Worm (Caenorhabditis elegans): ENCODE data around the gene sms-5.
A peak's percentile ranks its signal among the peaks of the same experiment; 100 is the strongest.

Gene sms-5

ce11 chrII:473203-473602 is 22.0 kb upstream of the sms-5 start, which contains the start of gene W07E6.5:
W07E6.5 (plus strand) TSS chrII:473503.
- TF ChIP-seq ham-2 (GFP tag; optimal IDR thresholded peaks at IDR 0.05): no peak
- TF ChIP-seq elt-1 (tag; optimal IDR thresholded peaks at IDR 0.05; ENCODE audit: borderline replicate concordance, insufficient read depth): no peak
- TF ChIP-seq mep-1 (tag; optimal IDR thresholded peaks at IDR 0.05): no peak
- no peak for TF ChIP-seq nhr-28 (tag; optimal IDR thresholded peaks at IDR 0.05)
- TF ChIP-seq mls-2 (tag; optimal IDR thresholded peaks at IDR 0.05): no peak
- TF ChIP-seq lsy-2 (tag; optimal IDR thresholded peaks at IDR 0.05): no peak
- TF ChIP-seq snpc-4 (tag; optimal IDR thresholded peaks at IDR 0.05): no peak
- TF ChIP-seq tbx-8 (GFP tag; optimal IDR thresholded peaks at IDR 0.05): no peak
- TF ChIP-seq lin-13 (tag; optimal IDR thresholded peaks at IDR 0.05): no peak
- TF ChIP-seq sptf-1 (tag; optimal IDR thresholded peaks at IDR 0.05): no peak
- TF ChIP-seq nhr-76 (tag; optimal IDR thresholded peaks at IDR 0.05): no peak
- no peak for TF ChIP-seq M03D4.4 (tag; optimal IDR thresholded peaks at IDR 0.05)
- TF ChIP-seq elt-3 (tag; optimal IDR thresholded peaks at IDR 0.05): no peak
- TF ChIP-seq lin-32 (GFP tag; optimal IDR thresholded peaks at IDR 0.05): no peak
- no peak for TF ChIP-seq nhr-2 (tag; optimal IDR thresholded peaks at IDR 0.05)
- TF ChIP-seq unc-120 (tag; optimal IDR thresholded peaks at IDR 0.05; ENCODE audit: poor library complexity, severe bottlenecking): no peak
- TF ChIP-seq pha-4 (tag; optimal IDR thresholded peaks at IDR 0.05): no peak

- TF ChIP-seq nhr-237 (tag; optimal IDR thresholded peaks at IDR 0.05) (no peak), blmp-1 (tag; optimal IDR thresholded peaks at IDR 0.05) (no peak), elt-1 (tag; optimal IDR thresholded peaks at IDR 0.05; ENCODE audit: borderline replicate concordance, insufficient read depth) (no peak), ceh-83 (GFP tag; optimal IDR thresholded peaks at IDR 0.05) (no peak), sem-2 (GFP tag; optimal IDR thresholded peaks at IDR 0.05) (no peak), zip-8 (tag; optimal IDR thresholded peaks at IDR 0.05) (no peak), bed-3 (GFP tag; optimal IDR thresholded peaks at IDR 0.05) (no peak), snpc-4 (tag; optimal IDR thresholded peaks at IDR 0.05) (no peak), mep-1 (tag; optimal IDR thresholded peaks at IDR 0.05) (no peak), unc-120 (tag; optimal IDR thresholded peaks at IDR 0.05; ENCODE audit: poor library complexity, severe bottlenecking) (no peak), ceh-43 (GFP tag; optimal IDR thresholded peaks at IDR 0.05) (no peak)
These were observed 19.9 kb upstream of the sms-5 start for ce11 chrII:475312-475711.

ce11 chrII:475890-476420 is 19.3 kb upstream of the sms-5 start, which contains the start of gene nsun-1:
nsun-1 (minus strand) TSS chrII:475940.
- no peak for TF ChIP-seq elt-1 (tag; optimal IDR thresholded peaks at IDR 0.05; ENCODE audit: borderline replicate concordance, insufficient read depth)
- peak; percentile 50 for TF ChIP-seq lsy-2 (tag; optimal IDR thresholded peaks at IDR 0.05)
- TF ChIP-seq unc-120 (tag; optimal IDR thresholded peaks at IDR 0.05; ENCODE audit: poor library complexity, severe bottlenecking): peak; percentile 41
- TF ChIP-seq M03D4.4 (tag; optimal IDR thresholded peaks at IDR 0.05): no peak
- peak; percentile 7 for TF ChIP-seq ztf-11 (tag; optimal IDR thresholded peaks at IDR 0.05)
- TF ChIP-seq ces-1 (GFP tag; optimal IDR thresholded peaks at IDR 0.05): peak; percentile 74
- TF ChIP-seq mep-1 (tag; optimal IDR thresholded peaks at IDR 0.05): peak; percentile 41
- peak; percentile 67 for TF ChIP-seq sptf-1 (tag; optimal IDR thresholded peaks at IDR 0.05)
- TF ChIP-seq mls-2 (tag; optimal IDR thresholded peaks at IDR 0.05): peak; percentile 43
- no peak for TF ChIP-seq nhr-237 (tag; optimal IDR thresholded peaks at IDR 0.05)
- TF ChIP-seq pha-4 (tag; optimal IDR thresholded peaks at IDR 0.05): peak; percentile 9

DNA sequence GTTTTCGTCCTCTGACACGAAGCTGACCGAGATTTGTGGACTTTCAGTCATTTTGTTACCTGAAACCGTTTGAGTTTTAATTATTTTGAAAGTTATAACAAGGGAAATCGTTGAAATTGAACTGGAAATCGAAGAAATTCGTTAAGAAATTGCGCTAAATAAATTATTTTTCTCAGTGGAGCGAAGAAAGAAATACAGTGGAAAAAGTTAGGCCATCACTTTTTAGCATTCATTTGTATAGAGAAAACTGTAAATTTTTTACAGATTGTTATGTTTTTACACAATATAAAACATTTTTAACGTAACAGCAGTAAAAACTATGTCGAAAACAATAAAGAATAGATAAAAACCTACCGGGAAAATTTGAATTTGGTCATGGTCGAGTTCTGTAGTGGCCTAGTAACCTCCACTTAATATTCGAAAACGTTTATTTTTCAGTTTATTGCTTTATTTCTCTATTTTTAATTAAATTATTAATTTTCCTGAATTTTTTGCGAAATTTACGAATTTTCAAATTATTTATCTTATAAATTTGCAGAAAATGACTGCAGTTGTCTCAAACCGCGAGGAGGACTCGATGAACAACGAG is 10.8 kb upstream of the sms-5 start, which contains the start of the genes gldi-1 and prp-21:
Gene gldi-1, minus strand, starts transcription at position 51 of the 589 bp plus-strand sequence.
Gene prp-21, plus strand, starts transcription at position 539 of the 589 bp plus-strand sequence.
- TF ChIP-seq M03D4.4 (tag; optimal IDR thresholded peaks at IDR 0.05): no peak
- peak; percentile 10 for TF ChIP-seq lsy-2 (tag; optimal IDR thresholded peaks at IDR 0.05)
- TF ChIP-seq ces-1 (GFP tag; optimal IDR thresholded peaks at IDR 0.05): peak; percentile 92

DNA sequence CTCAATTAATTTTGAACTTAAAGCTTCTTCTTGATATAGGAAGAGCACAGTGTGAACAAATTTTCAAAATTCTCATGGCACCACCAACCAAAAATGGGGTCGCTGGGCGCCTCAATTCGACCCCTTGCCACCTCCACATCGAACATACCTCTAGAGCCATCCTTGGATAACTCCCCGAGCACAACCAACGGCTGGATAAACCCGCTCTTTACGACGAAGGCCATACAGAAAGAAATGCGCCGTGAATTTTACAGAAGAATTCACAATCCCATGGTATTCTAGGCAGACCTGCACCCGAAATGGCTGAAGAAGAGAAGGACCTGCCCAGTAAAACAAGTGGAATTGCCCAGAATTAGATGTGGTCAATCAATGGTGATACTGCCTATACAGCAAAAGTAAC is 7.4 kb downstream of the sms-5 start:
- TF ChIP-seq bed-3 (GFP tag; optimal IDR thresholded peaks at IDR 0.05) (no peak), pha-4 (tag; optimal IDR thresholded peaks at IDR 0.05) (no peak), tbx-8 (GFP tag; optimal IDR thresholded peaks at IDR 0.05) (no peak)

DNA sequence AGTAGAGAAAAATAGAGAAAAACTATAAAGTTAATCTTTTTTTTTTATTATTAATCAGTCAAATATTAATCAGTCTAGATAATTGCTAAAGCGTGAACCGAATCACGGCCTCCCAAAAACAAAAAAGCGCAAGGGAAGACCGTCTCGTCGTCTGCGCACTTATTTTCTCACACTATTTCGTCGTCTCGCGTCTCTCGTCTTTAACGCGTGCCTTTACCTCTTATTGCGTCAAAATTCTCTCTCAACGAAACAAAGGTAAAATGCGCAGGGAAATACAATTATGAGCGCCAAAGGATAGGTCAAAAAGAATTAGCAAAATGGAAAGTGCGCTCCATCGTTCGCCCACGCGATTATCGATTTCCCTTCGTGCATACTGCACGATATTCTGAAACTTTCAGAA is 10.8 kb downstream of the sms-5 start:
- TF ChIP-seq unc-39 (tag; optimal IDR thresholded peaks at IDR 0.05): no peak
- peak; percentile 31 for TF ChIP-seq lin-13 (tag; optimal IDR thresholded peaks at IDR 0.05)
- no peak for TF ChIP-seq unc-120 (tag; optimal IDR thresholded peaks at IDR 0.05; ENCODE audit: poor library complexity, severe bottlenecking)
- no peak for TF ChIP-seq nhr-12 (tag; optimal IDR thresholded peaks at IDR 0.05)
- TF ChIP-seq drap-1 (GFP tag; optimal IDR thresholded peaks at IDR 0.05): no peak
- no peak for TF ChIP-seq mls-2 (tag; optimal IDR thresholded peaks at IDR 0.05)
- TF ChIP-seq bed-3 (GFP tag; optimal IDR thresholded peaks at IDR 0.05): no peak
- no peak for TF ChIP-seq snpc-4 (tag; optimal IDR thresholded peaks at IDR 0.05)
- TF ChIP-seq nhr-2 (tag; optimal IDR thresholded peaks at IDR 0.05): no peak
- peak; percentile 20 for TF ChIP-seq sptf-1 (tag; optimal IDR thresholded peaks at IDR 0.05)
- TF ChIP-seq M03D4.4 (tag; optimal IDR thresholded peaks at IDR 0.05): no peak
- no peak for TF ChIP-seq ceh-39 (tag; optimal IDR thresholded peaks at IDR 0.05)
- peak; percentile 46 for TF ChIP-seq mep-1 (tag; optimal IDR thresholded peaks at IDR 0.05)
- TF ChIP-seq lsy-2 (tag; optimal IDR thresholded peaks at IDR 0.05): peak; percentile 19
- no peak for TF ChIP-seq ham-2 (GFP tag; optimal IDR thresholded peaks at IDR 0.05)
- TF ChIP-seq hlh-1 (tag; optimal IDR thresholded peaks at IDR 0.05): no peak
- TF ChIP-seq sem-2 (GFP tag; optimal IDR thresholded peaks at IDR 0.05): no peak
- TF ChIP-seq ces-1 (GFP tag; optimal IDR thresholded peaks at IDR 0.05): peak; percentile 45
- no peak for TF ChIP-seq ceh-83 (GFP tag; optimal IDR thresholded peaks at IDR 0.05)
- no peak for TF ChIP-seq unc-62 (GFP tag; optimal IDR thresholded peaks at IDR 0.05)
- no peak for TF ChIP-seq flh-1 (GFP tag; optimal IDR thresholded peaks at IDR 0.05)
- no peak for TF ChIP-seq elt-1 (tag; optimal IDR thresholded peaks at IDR 0.05; ENCODE audit: borderline replicate concordance, insufficient read depth)
- TF ChIP-seq nhr-76 (tag; optimal IDR thresholded peaks at IDR 0.05): no peak
- no peak for TF ChIP-seq lin-32 (GFP tag; optimal IDR thresholded peaks at IDR 0.05)
- TF ChIP-seq elt-3 (tag; optimal IDR thresholded peaks at IDR 0.05): no peak
- peak; percentile 30 for TF ChIP-seq ceh-43 (GFP tag; optimal IDR thresholded peaks at IDR 0.05)
- no peak for TF ChIP-seq blmp-1 (tag; optimal IDR thresholded peaks at IDR 0.05)

All from whole organism, mixed stage, embryonic.